Worm (Caenorhabditis elegans): ENCODE data around the gene fat-4.

- TF ChIP-seq unc-62 (GFP tag; optimal IDR thresholded peaks at IDR 0.05) = no peak
- TF ChIP-seq flh-1 (GFP tag; optimal IDR thresholded peaks at IDR 0.05) = no peak
- TF ChIP-seq snpc-4 (tag; optimal IDR thresholded peaks at IDR 0.05) = no peak
Measured at ce11 chrIV:9803544-9803943, 4.3 kb downstream of the fat-4 start.
